Fruit fly (Drosophila melanogaster) whole organism, embryonic: Measurements from ENCODE around the gene ida.
A peak's percentile ranks its signal among the peaks of the same experiment; 100 is the strongest.

ENCODE experiments used
- Ada2b ChIP-seq: fragments of 200-800 bp; sonication (Bioruptor generic); IDR thresholded peaks from 2 replicates; pipeline ENCODE4 v1.3.6; 2022; ENCODE audit warnings: missing biosample characterization, missing genetic modification characterization
- CG10267 ChIP-seq: fragments of 200-800 bp; sonication (Bioruptor generic); optimal IDR thresholded peaks from 2 replicates; lab custom pipeline; 2018; ENCODE audit warnings: missing biosample characterization, mild to moderate bottlenecking, missing genetic modification characterization, moderate library complexity
- CG10979 ChIP-seq: fragments of 200-800 bp; sonication (Bioruptor generic); optimal IDR thresholded peaks from 2 replicates; lab custom pipeline; 2018; ENCODE audit warnings: missing biosample characterization, mild to moderate bottlenecking, missing genetic modification characterization, moderate library complexity
- CG12219 ChIP-seq: fragments of 200-800 bp; sonication (Bioruptor generic); optimal IDR thresholded peaks from 3 replicates; lab custom pipeline; 2018; ENCODE audit warnings: missing biosample characterization, mild to moderate bottlenecking, missing genetic modification characterization
- CG13287 ChIP-seq: fragments of 200-800 bp; sonication (Bioruptor generic); IDR thresholded peaks from 2 replicates; pipeline ENCODE4 v1.3.6; 2022; ENCODE audit warnings: missing biosample characterization, missing genetic modification characterization; ENCODE audit not compliant: partially characterized antibody
- CG17361 ChIP-seq: fragments of 200-800 bp; sonication (Bioruptor generic); IDR thresholded peaks from 3 replicates; pipeline ENCODE4 v1.3.6; 2022; ENCODE audit warnings: missing biosample characterization, missing genetic modification characterization
- CG17912 ChIP-seq: fragments of 200-800 bp; sonication (Bioruptor generic); optimal IDR thresholded peaks from 2 replicates; lab custom pipeline; 2018; ENCODE audit warnings: missing biosample characterization, mild to moderate bottlenecking, missing genetic modification characterization
- CG1792 ChIP-seq: fragments of 200-800 bp; sonication (Bioruptor generic); optimal IDR thresholded peaks from 2 replicates; lab custom pipeline; 2016; ENCODE audit warnings: missing biosample characterization, missing genetic modification characterization
- CG2889 ChIP-seq: fragments of 200-800 bp; sonication (Bioruptor generic); IDR thresholded peaks from 3 replicates; pipeline ENCODE4 v1.3.6; 2022; ENCODE audit warnings: missing biosample characterization, missing genetic modification characterization
- CG31441 ChIP-seq: fragments of 200-800 bp; sonication (Bioruptor generic); IDR thresholded peaks from 2 replicates; pipeline ENCODE4 v1.3.6; 2022; ENCODE audit warnings: missing biosample characterization, missing genetic modification characterization
- CG7271 ChIP-seq: fragments of 200-800 bp; sonication (Bioruptor generic); optimal IDR thresholded peaks from 2 replicates; lab custom pipeline; 2018; ENCODE audit warnings: missing biosample characterization, mild to moderate bottlenecking, missing genetic modification characterization, moderate library complexity
- CG7556 ChIP-seq: fragments of 200-800 bp; sonication (Bioruptor generic); optimal IDR thresholded peaks from 2 replicates; lab custom pipeline; 2017; ENCODE audit warnings: missing biosample characterization, mild to moderate bottlenecking, missing genetic modification characterization
- CG8388 ChIP-seq: fragments of 200-800 bp; sonication (Bioruptor generic); optimal IDR thresholded peaks from 2 replicates; lab custom pipeline; 2019; ENCODE audit warnings: missing biosample characterization, mild to moderate bottlenecking, missing genetic modification characterization, moderate library complexity
- CG8765 ChIP-seq: fragments of 200-800 bp; sonication (Bioruptor generic); IDR thresholded peaks from 2 replicates; pipeline ENCODE4 v1.3.6; 2022; ENCODE audit warnings: missing biosample characterization, missing genetic modification characterization
- CG9727 ChIP-seq: fragments of 200-800 bp; sonication (Bioruptor generic); optimal IDR thresholded peaks from 3 replicates; lab custom pipeline; 2017; ENCODE audit warnings: missing biosample characterization, mild to moderate bottlenecking, missing genetic modification characterization
- Deaf1 ChIP-seq: fragments of 200-800 bp; optimal IDR thresholded peaks from 3 replicates; lab custom pipeline; 2019; ENCODE audit warnings: missing biosample characterization, mild to moderate bottlenecking, missing genetic modification characterization, moderate library complexity
- Dp ChIP-seq: fragments of 200-800 bp; sonication (Bioruptor generic); optimal IDR thresholded peaks from 2 replicates; lab custom pipeline; 2018; ENCODE audit warnings: missing biosample characterization, mild to moderate bottlenecking, missing genetic modification characterization, moderate library complexity
- Fer2 ChIP-seq: fragments of 200-800 bp; sonication (Bioruptor generic); optimal IDR thresholded peaks from 2 replicates; lab custom pipeline; 2018; ENCODE audit warnings: missing biosample characterization, mild to moderate bottlenecking, missing genetic modification characterization, moderate library complexity
- Hr78 ChIP-seq, 2 experiments: fragments of 200-800 bp in 1 of 2; fragments of >200 bp in 1 of 2; sonication (Bioruptor generic) in 1 of 2; optimal IDR thresholded peaks; 2 replicates each; lab custom pipeline; 2017 to 2019; ENCODE audit warnings: missing biosample characterization in 2 of 2, missing genetic modification characterization in 2 of 2, mild to moderate bottlenecking in 1 of 2, moderate library complexity in 1 of 2
- Neu2 ChIP-seq: fragments of 200-800 bp; sonication (Bioruptor generic); optimal IDR thresholded peaks from 3 replicates; lab custom pipeline; 2016; ENCODE audit warnings: missing biosample characterization, missing genetic modification characterization, borderline replicate concordance
- Nf-YA ChIP-seq: fragments of 200-800 bp; sonication (Bioruptor generic); IDR thresholded peaks from 2 replicates; pipeline ENCODE4 v1.3.6; 2022; ENCODE audit warnings: missing biosample characterization, missing genetic modification characterization
- Pdp1 ChIP-seq, 2 experiments: fragments of 200-800 bp; sonication (Bioruptor generic); optimal IDR thresholded peaks; 3 replicates each; lab custom pipeline; 2016; ENCODE audit warnings: missing biosample characterization in 2 of 2, missing genetic modification characterization in 2 of 2, mild to moderate bottlenecking in 1 of 2, moderate library complexity in 1 of 2
- Side ChIP-seq: fragments of 200-800 bp; sonication (Bioruptor generic); optimal IDR thresholded peaks from 2 replicates; lab custom pipeline; 2016; ENCODE audit warnings: missing biosample characterization, missing genetic modification characterization
- Sry-δ ChIP-seq: fragments of 200-800 bp; sonication (Bioruptor generic); optimal IDR thresholded peaks from 2 replicates; lab custom pipeline; 2016; ENCODE audit warnings: missing biosample characterization, missing genetic modification characterization
- Trl ChIP-seq, 3 experiments: fragments of >200 bp in 2 of 3; fragments of 200-800 bp in 1 of 3; sonication (Bioruptor generic) in 1 of 3; optimal IDR thresholded peaks; 2 replicates in 1 of 3; 3 replicates in 2 of 3; lab custom pipeline; 2016 to 2017; ENCODE audit warnings: missing biosample characterization in 1 of 3, missing genetic modification characterization in 1 of 3
- Vsx1 ChIP-seq: fragments of 200-800 bp; sonication (Bioruptor generic); optimal IDR thresholded peaks from 2 replicates; lab custom pipeline; 2017; ENCODE audit warnings: missing biosample characterization, mild to moderate bottlenecking, missing genetic modification characterization, missing genetic modification reagents
- ase ChIP-seq: fragments of 200-800 bp; sonication (Bioruptor generic); IDR thresholded peaks from 3 replicates; pipeline ENCODE4 v1.3.6; 2022; ENCODE audit warnings: missing biosample characterization, missing genetic modification characterization
- bab2 ChIP-seq: fragments of 200-800 bp; sonication (Bioruptor generic); optimal IDR thresholded peaks from 2 replicates; lab custom pipeline; 2016; ENCODE audit warnings: missing biosample characterization, missing genetic modification characterization
- bsh ChIP-seq, 2 experiments: fragments of 200-800 bp; sonication (Bioruptor generic); optimal IDR thresholded peaks; 2 replicates each; lab custom pipeline; 2017 to 2018; ENCODE audit warnings: mild to moderate bottlenecking in 2 of 2, missing biosample characterization in 2 of 2, missing genetic modification characterization in 2 of 2, moderate library complexity in 1 of 2
- cad ChIP-seq: fragments of >200 bp; optimal IDR thresholded peaks from 2 replicates; lab custom pipeline; 2017; ENCODE audit warnings: missing biosample characterization, missing genetic modification characterization
- ci ChIP-seq: fragments of 200-800 bp; sonication (Bioruptor generic); IDR thresholded peaks from 3 replicates; pipeline ENCODE4 v1.3.6; 2022; ENCODE audit warnings: missing biosample characterization, missing genetic modification characterization
- da ChIP-seq: fragments of 200-800 bp; sonication (Bioruptor generic); optimal IDR thresholded peaks from 2 replicates; lab custom pipeline; 2016; ENCODE audit warnings: missing biosample characterization, missing genetic modification characterization
- emc ChIP-seq: fragments of 200-800 bp; sonication (Bioruptor generic); optimal IDR thresholded peaks from 2 replicates; lab custom pipeline; 2016; ENCODE audit warnings: missing biosample characterization, missing genetic modification characterization
- fd96Cb ChIP-seq: fragments of 200-800 bp; sonication (Bioruptor generic); optimal IDR thresholded peaks from 2 replicates; lab custom pipeline; 2018; ENCODE audit warnings: missing biosample characterization, mild to moderate bottlenecking, missing genetic modification characterization, moderate library complexity
- ftz-f1 ChIP-seq: fragments of 200-800 bp; sonication (Bioruptor generic); optimal IDR thresholded peaks from 2 replicates; lab custom pipeline; 2016; ENCODE audit warnings: missing biosample characterization, missing genetic modification characterization
- gcm ChIP-seq: fragments of 200-800 bp; sonication (Bioruptor generic); optimal IDR thresholded peaks from 2 replicates; lab custom pipeline; 2019; ENCODE audit warnings: missing biosample characterization, mild to moderate bottlenecking, missing genetic modification characterization, moderate library complexity
- gro ChIP-seq: fragments of 200-800 bp; sonication (Bioruptor generic); optimal IDR thresholded peaks from 2 replicates; lab custom pipeline; 2016; ENCODE audit warnings: missing biosample characterization, missing genetic modification characterization
- jigr1 ChIP-seq: fragments of 200-800 bp; sonication (Bioruptor generic); IDR thresholded peaks from 3 replicates; pipeline ENCODE4 v1.3.6; 2022; ENCODE audit warnings: missing biosample characterization, missing genetic modification characterization
- ken ChIP-seq: fragments of 200-800 bp; sonication (Bioruptor generic); IDR thresholded peaks from 3 replicates; pipeline ENCODE4 v1.3.6; 2022; ENCODE audit warnings: missing biosample characterization, missing genetic modification characterization
- lab ChIP-seq: fragments of 200-800 bp; sonication (Bioruptor generic); optimal IDR thresholded peaks from 3 replicates; lab custom pipeline; 2017; ENCODE audit warnings: missing biosample characterization, missing genetic modification characterization, mild to moderate bottlenecking, moderate library complexity, missing genetic modification reagents
- lov ChIP-seq, 2 experiments: fragments of 200-800 bp in 1 of 2; fragments of >200 bp in 1 of 2; sonication (Bioruptor generic) in 1 of 2; IDR thresholded peaks in 1 of 2; optimal IDR thresholded peaks in 1 of 2; 2 replicates in 1 of 2; 3 replicates in 1 of 2; pipeline versions ENCODE4 v1.3.6 to Lab custom; 2017 to 2022; ENCODE audit warnings: missing biosample characterization in 1 of 2, missing genetic modification characterization in 1 of 2
- maf-S ChIP-seq: fragments of 200-800 bp; sonication (Bioruptor generic); optimal IDR thresholded peaks from 2 replicates; lab custom pipeline; 2016; ENCODE audit warnings: missing biosample characterization, missing genetic modification characterization
- pan ChIP-seq, 4 experiments: fragments of >200 bp in 3 of 4; fragments of 200-800 bp in 1 of 4; sonication (Bioruptor generic) in 1 of 4; optimal IDR thresholded peaks in 3 of 4; IDR thresholded peaks in 1 of 4; 2 replicates each; pipeline versions ENCODE4 v1.3.6 to Lab custom; 2017 to 2022; ENCODE audit warnings: missing biosample characterization in 2 of 4, missing genetic modification characterization in 2 of 4, mixed read lengths in 1 of 4
- sens ChIP-seq: fragments of 200-800 bp; sonication (Bioruptor generic); peaks from one replicate; lab custom pipeline; 2016; ENCODE audit warnings: missing biosample characterization, missing genetic modification characterization
- sisA ChIP-seq: fragments of 200-800 bp; sonication (Bioruptor generic); IDR thresholded peaks from 2 replicates; pipeline ENCODE4 v1.3.6; 2022; ENCODE audit warnings: missing biosample characterization, missing genetic modification characterization
- unc-4 ChIP-seq: fragments of 200-800 bp; sonication (Bioruptor generic); IDR thresholded peaks from 2 replicates; pipeline ENCODE4 v1.3.6; 2022; ENCODE audit warnings: missing biosample characterization, missing genetic modification characterization; ENCODE audit not compliant: partially characterized antibody
- wek ChIP-seq: fragments of 200-800 bp; sonication (Bioruptor generic); optimal IDR thresholded peaks from 3 replicates; lab custom pipeline; 2018; ENCODE audit warnings: missing biosample characterization, mild to moderate bottlenecking, missing genetic modification characterization, moderate library complexity
- zf30C ChIP-seq: fragments of 200-800 bp; sonication (Bioruptor generic); optimal IDR thresholded peaks from 3 replicates; lab custom pipeline; 2018; ENCODE audit warnings: missing biosample characterization, mild to moderate bottlenecking, missing genetic modification characterization
- zfh1 ChIP-seq: fragments of 200-800 bp; sonication (Bioruptor generic); IDR thresholded peaks from 3 replicates; pipeline ENCODE4 v1.3.6; 2022; ENCODE audit warnings: missing biosample characterization, missing genetic modification characterization

Gene ida

DNA sequence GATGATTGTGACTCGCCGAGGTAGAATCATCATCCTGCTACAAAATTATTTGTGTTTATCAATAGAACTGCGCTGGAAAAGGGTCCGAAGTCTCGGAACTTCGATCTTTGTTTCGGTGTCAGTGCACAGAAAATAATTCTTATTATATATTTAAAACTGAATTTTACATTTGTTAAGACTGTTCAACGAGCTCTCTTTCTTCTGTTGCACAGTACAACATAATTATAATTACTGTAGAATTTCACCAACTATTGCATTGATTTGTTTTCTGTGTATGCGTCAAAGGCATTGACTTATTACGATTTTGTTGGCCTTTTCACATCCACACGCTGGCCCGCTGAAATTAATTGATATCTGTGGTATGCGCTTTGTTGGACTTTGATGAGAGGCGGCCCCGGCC lies 41.7 kb upstream of the ida start (continued):
- TF ChIP-seq bsh (GFP tag; optimal IDR thresholded peaks at IDR 0.05; lab: Kevin White, UChicago), result peak in 1 of 2 experiments; percentile 38
- TF ChIP-seq maf-S (GFP tag; lab: Kevin White, UChicago), result no peak
- no peak for TF ChIP-seq gcm (GFP tag; lab: Kevin White, UChicago)
- TF ChIP-seq ase (GFP tag; lab: Robert Waterston, UW), result no peak
- TF ChIP-seq ci (GFP tag; lab: Robert Waterston, UW), result 0 out of 3 replicates have a peak, but pooled peaks have one; percentile 11
- no peak for TF ChIP-seq lab
- TF ChIP-seq Hr78 (GFP tag; optimal IDR thresholded peaks at IDR 0.05; lab: Kevin White, UChicago), result no peak
- no peak for TF ChIP-seq Nf-YA (GFP tag; lab: Robert Waterston, UW)
- TF ChIP-seq CG9727 (GFP tag; lab: Kevin White, UChicago), result peak; percentile 38
- TF ChIP-seq cad, result no peak
- TF ChIP-seq sisA (GFP tag; lab: Robert Waterston, UW), result 0 out of 2 replicates have a peak, but pooled peaks have one; percentile 28
- peak; percentile 63 for TF ChIP-seq sens
- no peak for TF ChIP-seq CG8765 (GFP tag; lab: Robert Waterston, UW)
- no peak for TF ChIP-seq CG17912
- TF ChIP-seq Ada2b (GFP tag; lab: Robert Waterston, UW), result no peak
- no peak for TF ChIP-seq pan (optimal IDR thresholded peaks at IDR 0.05; lab: Kevin White, UChicago)
- no peak for TF ChIP-seq pan (GFP tag; optimal IDR thresholded peaks at IDR 0.05 in 1 of 2, IDR thresholded peaks at IDR 0.05 in 1 of 2)
- TF ChIP-seq gro (GFP tag; lab: Kevin White, UChicago), result no peak
- no peak for TF ChIP-seq CG7556
- no peak for TF ChIP-seq ftz-f1
- TF ChIP-seq ken (GFP tag; lab: Robert Waterston, UW), result no peak
- TF ChIP-seq unc-4 (GFP tag; lab: Robert Waterston, UW), result no peak
- TF ChIP-seq CG1792, result no peak
- 0 out of 3 replicates have a peak, but pooled peaks have one; percentile 32 for TF ChIP-seq zfh1
- TF ChIP-seq CG31441 (GFP tag; lab: Robert Waterston, UW), result no peak
- TF ChIP-seq Sry-δ, result no peak
- TF ChIP-seq Pdp1 (GFP tag; optimal IDR thresholded peaks at IDR 0.05; lab: Kevin White, UChicago), result no peak
- no peak for TF ChIP-seq Fer2
- no peak for TF ChIP-seq CG2889 (GFP tag; lab: Robert Waterston, UW)
- TF ChIP-seq jigr1 (GFP tag; lab: Robert Waterston, UW), result no peak
- no peak for TF ChIP-seq Vsx1 (GFP tag; lab: Kevin White, UChicago)
- TF ChIP-seq CG8388, result peak; percentile 6
- no peak for TF ChIP-seq bab2 (GFP tag; lab: Kevin White, UChicago)
- no peak for TF ChIP-seq Trl (optimal IDR thresholded peaks at IDR 0.05; lab: Kevin White, UChicago)
- TF ChIP-seq Trl (GFP tag; optimal IDR thresholded peaks at IDR 0.05; lab: Kevin White, UChicago), result no peak
- TF ChIP-seq CG10267 (tag; lab: Kevin White, UChicago), result peak; percentile 16
- no peak for TF ChIP-seq Dp
- no peak for TF ChIP-seq da
- TF ChIP-seq CG10979 (tag; lab: Kevin White, UChicago), result peak; percentile 26
- TF ChIP-seq lov (optimal IDR thresholded peaks at IDR 0.05; lab: Kevin White, UChicago), result no peak
- no peak for TF ChIP-seq lov (GFP tag; IDR thresholded peaks at IDR 0.05; lab: Robert Waterston, UW)
- TF ChIP-seq emc (GFP tag; lab: Kevin White, UChicago), result no peak
- TF ChIP-seq CG13287 (GFP tag; lab: Robert Waterston, UW), result no peak
- no peak for TF ChIP-seq CG12219 (GFP tag; lab: Kevin White, UChicago)
- no peak for TF ChIP-seq fd96Cb (tag; lab: Kevin White, UChicago)
- TF ChIP-seq zf30C, result peak; percentile 46
- no peak for TF ChIP-seq Side (GFP tag; lab: Kevin White, UChicago)
- TF ChIP-seq CG7271 (tag; lab: Kevin White, UChicago), result no peak
- TF ChIP-seq Neu2 (GFP tag; lab: Kevin White, UChicago), result no peak
- no peak for TF ChIP-seq CG17361 (GFP tag; lab: Robert Waterston, UW)
- TF ChIP-seq Deaf1, result no peak
- TF ChIP-seq wek (GFP tag; lab: Kevin White, UChicago), result no peak
